Worm (Caenorhabditis elegans): Measurements from ENCODE around the gene T28F3.9.

ce11 chrIV:17281060-17282021 lies 27.0 kb upstream of the T28F3.9 start:
- TF ChIP-seq klf-2 (GFP tag; conservative IDR thresholded peaks at IDR 0.05) (no peak), cog-1 (tag; optimal IDR thresholded peaks at IDR 0.05) (no peak), tab-1 (GFP tag; IDR thresholded peaks at IDR 0.05) (no peak), ztf-23 (GFP tag; IDR thresholded peaks at IDR 0.05) (no peak), flt-1 (GFP tag; IDR thresholded peaks at IDR 0.05) (no peak), T22C8.4 (GFP tag; IDR thresholded peaks at IDR 0.05) (no peak), ref-1 (GFP tag; conservative IDR thresholded peaks at IDR 0.05) (no peak), med-1 (GFP tag; optimal IDR thresholded peaks at IDR 0.05; ENCODE audit: insufficient read depth) (no peak), ztf-29 (GFP tag; IDR thresholded peaks at IDR 0.05) (no peak)
